Fruit fly (Drosophila melanogaster) whole organism, wandering third instar larva: ENCODE measurements around the gene CG34248.

Experiments
- Abd-B ChIP-seq: fragments of >200 bp; optimal IDR thresholded peaks from 2 replicates; lab custom pipeline; 2017; ENCODE audit warnings: missing biosample characterization, missing genetic modification characterization
- CrebA ChIP-seq: fragments of 200-800 bp; sonication (Bioruptor generic); optimal IDR thresholded peaks from 2 replicates; lab custom pipeline; 2016; ENCODE audit warnings: missing biosample characterization, mild to moderate bottlenecking, missing genetic modification characterization, borderline replicate concordance
- Dfd ChIP-seq: fragments of >200 bp; optimal IDR thresholded peaks from 2 replicates; lab custom pipeline; 2017; ENCODE audit warnings: missing biosample characterization, missing genetic modification characterization
- Dif ChIP-seq: fragments of 200-275, 200-300 bp; sonication (Bioruptor generic); optimal IDR thresholded peaks from 2 replicates; lab custom pipeline; 2018; ENCODE audit warnings: missing biosample characterization, missing genetic modification characterization; ENCODE audit not compliant: partially characterized antibody
- GATAd ChIP-seq: sonication (Bioruptor generic); optimal IDR thresholded peaks from 2 replicates; lab custom pipeline; 2016; ENCODE audit warnings: missing biosample characterization, missing genetic modification characterization
- HLH106 ChIP-seq: fragments of 200-800 bp; optimal IDR thresholded peaks from 3 replicates; lab custom pipeline; 2019; ENCODE audit warnings: missing biosample characterization, mild to moderate bottlenecking, missing genetic modification characterization, moderate library complexity
- Hnf4 ChIP-seq: fragments of 200-800 bp; sonication (Bioruptor generic); optimal IDR thresholded peaks from 2 replicates; lab custom pipeline; 2016; ENCODE audit warnings: missing biosample characterization, mild to moderate bottlenecking, missing genetic modification characterization
- Hr78 ChIP-seq: fragments of >200 bp; optimal IDR thresholded peaks from 2 replicates; lab custom pipeline; 2017; ENCODE audit warnings: missing biosample characterization, missing genetic modification characterization
- Hr83 ChIP-seq: fragments of 200-300 bp; sonication (Bioruptor generic); optimal IDR thresholded peaks from 2 replicates; lab custom pipeline; 2016; ENCODE audit warnings: missing biosample characterization, mild to moderate bottlenecking, missing genetic modification characterization, moderate library complexity; ENCODE audit not compliant: poor library complexity, severe bottlenecking
- Jra ChIP-seq: sonication (Bioruptor generic); optimal IDR thresholded peaks from 2 replicates; lab custom pipeline; 2016; ENCODE audit warnings: missing biosample characterization, missing genetic modification characterization
- Mio ChIP-seq: sonication (Bioruptor generic); optimal IDR thresholded peaks from 2 replicates; lab custom pipeline; 2016; ENCODE audit warnings: missing biosample characterization, missing genetic modification characterization
- Rel ChIP-seq, 2 experiments: fragments of 200-800 bp; sonication (Bioruptor generic) in 1 of 2; optimal IDR thresholded peaks; 2 replicates in 1 of 2; 3 replicates in 1 of 2; lab custom pipeline; 2016 to 2019; ENCODE audit warnings: mild to moderate bottlenecking in 2 of 2, missing biosample characterization in 2 of 2, missing genetic modification characterization in 2 of 2, moderate library complexity in 1 of 2
- Sp1 ChIP-seq: fragments of 200-800 bp; sonication (Bioruptor generic); optimal IDR thresholded peaks from 3 replicates; lab custom pipeline; 2019; ENCODE audit warnings: missing biosample characterization, mild to moderate bottlenecking, missing genetic modification characterization, moderate library complexity
- Vsx2 ChIP-seq: fragments of 200-300, 225-300 bp; sonication (Bioruptor generic); optimal IDR thresholded peaks from 2 replicates; lab custom pipeline; 2018; ENCODE audit warnings: missing biosample characterization, missing genetic modification characterization; ENCODE audit not compliant: partially characterized antibody
- br ChIP-seq: fragments of 200-800 bp; sonication (Bioruptor generic); optimal IDR thresholded peaks from 2 replicates; lab custom pipeline; 2016; ENCODE audit warnings: missing biosample characterization, missing genetic modification characterization
- dl ChIP-seq, 2 experiments: fragments of 175-275, 200-275 bp in 1 of 2; fragments of 200-275 bp in 1 of 2; sonication (Bioruptor generic); optimal IDR thresholded peaks; lab custom pipeline; 2018; ENCODE audit warnings: mild to moderate bottlenecking in 2 of 2, missing biosample characterization in 2 of 2, missing genetic modification characterization in 2 of 2, moderate library complexity in 2 of 2; ENCODE audit not compliant: partially characterized antibody in 2 of 2, insufficient read depth in 1 of 2
- dmrt93B ChIP-seq: fragments of 200-800 bp; sonication (Bioruptor generic); optimal IDR thresholded peaks from 2 replicates; lab custom pipeline; 2018; ENCODE audit warnings: missing biosample characterization, mild to moderate bottlenecking, missing genetic modification characterization
- dsf ChIP-seq: sonication (Bioruptor generic); optimal IDR thresholded peaks from 2 replicates; lab custom pipeline; 2016; ENCODE audit warnings: missing biosample characterization, missing genetic modification characterization, borderline replicate concordance
- ey ChIP-seq: fragments of 200-800 bp; sonication (Bioruptor generic); optimal IDR thresholded peaks from 2 replicates; lab custom pipeline; 2016; ENCODE audit warnings: missing biosample characterization, missing genetic modification characterization
- foxo ChIP-seq, 2 experiments: fragments of 200-800 bp; sonication (Bioruptor generic); optimal IDR thresholded peaks; 2 replicates in 1 of 2; 3 replicates in 1 of 2; lab custom pipeline; 2016 to 2017; ENCODE audit warnings: missing biosample characterization in 2 of 2, missing genetic modification characterization in 2 of 2
- fru ChIP-seq: fragments of 200-800 bp; sonication (Bioruptor generic); optimal IDR thresholded peaks from 3 replicates; lab custom pipeline; 2016; ENCODE audit warnings: missing biosample characterization, mild to moderate bottlenecking, missing genetic modification characterization
- h ChIP-seq: fragments of 200-800 bp; sonication (Bioruptor generic); optimal IDR thresholded peaks from 3 replicates; lab custom pipeline; 2016; ENCODE audit warnings: missing biosample characterization, mild to moderate bottlenecking, missing genetic modification characterization
- jim ChIP-seq: fragments of 175-275, 200-325 bp; sonication (Bioruptor generic); optimal IDR thresholded peaks from 2 replicates; lab custom pipeline; 2016; ENCODE audit warnings: missing biosample characterization, mild to moderate bottlenecking, missing genetic modification characterization
- lola ChIP-seq: fragments of >200 bp; optimal IDR thresholded peaks from 2 replicates; lab custom pipeline; 2017; ENCODE audit warnings: missing biosample characterization, missing genetic modification characterization
- pan ChIP-seq: fragments of >200 bp; optimal IDR thresholded peaks from 2 replicates; lab custom pipeline; 2017
- rgr ChIP-seq: fragments of 200-800 bp; sonication (Bioruptor generic); optimal IDR thresholded peaks from 3 replicates; lab custom pipeline; 2016; ENCODE audit warnings: missing biosample characterization, mild to moderate bottlenecking, missing genetic modification characterization
- sage ChIP-seq: fragments of 200-800 bp; sonication (Bioruptor generic); optimal IDR thresholded peaks from 2 replicates; lab custom pipeline; 2016; ENCODE audit warnings: missing biosample characterization, mild to moderate bottlenecking, missing genetic modification characterization
- sv ChIP-seq: fragments of 200-800 bp; sonication (Bioruptor generic); optimal IDR thresholded peaks from 3 replicates; lab custom pipeline; 2016; ENCODE audit warnings: missing biosample characterization, missing genetic modification characterization
- usp ChIP-seq: fragments of >200 bp; optimal IDR thresholded peaks from 2 replicates; lab custom pipeline; 2017; ENCODE audit warnings: missing biosample characterization, missing genetic modification characterization
- woc ChIP-seq: sonication (Bioruptor generic); optimal IDR thresholded peaks from 2 replicates; lab custom pipeline; 2016; ENCODE audit warnings: missing biosample characterization, mild to moderate bottlenecking, missing genetic modification characterization

Gene CG34248

dm6 chr3L:16265000-16265399 lies 5.7 kb downstream of the CG34248 start, which contains the start of the genes CG13051 and CG13069:
CG13051 (minus strand) TSS chr3L:16265100.
CG13069 (plus strand) TSS chr3L:16265385.
- no peak for TF ChIP-seq rgr (GFP tag; lab: Kevin White, UChicago)
- no peak for TF ChIP-seq ey (GFP tag; lab: Kevin White, UChicago)
- no peak for TF ChIP-seq usp
- no peak for TF ChIP-seq dl (GFP tag; optimal IDR thresholded peaks at IDR 0.05; lab: Kevin White, UChicago; ENCODE audit: insufficient read depth in 1 of 2, partially characterized antibody in 2 of 2)
- no peak for TF ChIP-seq Mio (GFP tag; lab: Kevin White, UChicago)
- no peak for TF ChIP-seq Hnf4
- no peak for TF ChIP-seq pan (lab: Kevin White, UChicago)
- TF ChIP-seq Hr78 (GFP tag; lab: Kevin White, UChicago): no peak
- TF ChIP-seq br (GFP tag; lab: Kevin White, UChicago): no peak

DNA sequence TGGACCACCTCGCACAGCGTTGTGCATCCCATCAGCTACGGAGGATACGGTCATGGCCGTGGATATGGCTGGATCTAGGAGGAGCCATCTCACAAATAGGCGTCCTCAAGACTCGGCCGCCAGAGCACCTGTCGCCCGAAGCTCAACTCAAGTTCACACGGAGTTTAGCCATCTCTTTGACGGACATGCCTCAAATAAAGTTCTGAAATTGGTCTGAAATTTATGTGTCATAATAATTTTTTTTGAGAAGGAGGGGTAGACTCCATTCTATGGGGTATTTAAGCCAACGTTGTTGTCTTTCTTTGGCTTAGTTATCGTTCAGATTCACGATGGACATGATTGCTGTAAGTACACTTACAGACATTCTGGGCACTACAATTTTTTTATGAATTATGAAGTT lies 7.7 kb downstream of the CG34248 start, which contains the start of gene CG13070:
Gene CG13070 (plus strand): TSS at position 301 of the 400 bp plus-strand sequence.
- TF ChIP-seq dmrt93B (GFP tag; lab: Kevin White, UChicago) (no peak), Dfd (GFP tag; lab: Kevin White, UChicago) (no peak), dl (GFP tag; optimal IDR thresholded peaks at IDR 0.05; lab: Kevin White, UChicago; ENCODE audit: insufficient read depth in 1 of 2, partially characterized antibody in 2 of 2) (no peak), br (GFP tag; lab: Kevin White, UChicago) (no peak), Mio (GFP tag; lab: Kevin White, UChicago) (no peak), HLH106 (tag; lab: Kevin White, UChicago) (no peak), jim (GFP tag; lab: Kevin White, UChicago) (no peak), lola (GFP tag; lab: Kevin White, UChicago) (no peak), rgr (GFP tag; lab: Kevin White, UChicago) (no peak), h (GFP tag; lab: Kevin White, UChicago) (no peak), Vsx2 (GFP tag; lab: Kevin White, UChicago) (no peak), Rel (GFP tag; optimal IDR thresholded peaks at IDR 0.05; lab: Kevin White, UChicago) (no peak), Rel (tag; optimal IDR thresholded peaks at IDR 0.05; lab: Kevin White, UChicago) (no peak), ey (GFP tag; lab: Kevin White, UChicago) (no peak)

- TF ChIP-seq GATAd: no peak
- no peak for TF ChIP-seq usp
- TF ChIP-seq HLH106 (tag; lab: Kevin White, UChicago): no peak
- TF ChIP-seq woc: no peak
- TF ChIP-seq fru (GFP tag; lab: Kevin White, UChicago): no peak
- no peak for TF ChIP-seq jim (GFP tag; lab: Kevin White, UChicago)
- TF ChIP-seq sage (GFP tag; lab: Kevin White, UChicago): no peak
- no peak for TF ChIP-seq Hnf4
- TF ChIP-seq h (GFP tag; lab: Kevin White, UChicago): no peak
- TF ChIP-seq Mio (GFP tag; lab: Kevin White, UChicago): no peak
- TF ChIP-seq Hr83: no peak
- TF ChIP-seq Vsx2 (GFP tag; lab: Kevin White, UChicago): no peak
- no peak for TF ChIP-seq CrebA (GFP tag; lab: Kevin White, UChicago)
- TF ChIP-seq Abd-B: no peak
- no peak for TF ChIP-seq Sp1 (GFP tag; lab: Kevin White, UChicago)
- no peak for TF ChIP-seq pan (lab: Kevin White, UChicago)
- no peak for TF ChIP-seq Jra
- no peak for TF ChIP-seq foxo (GFP tag; optimal IDR thresholded peaks at IDR 0.05; lab: Kevin White, UChicago)
- no peak for TF ChIP-seq sv
- TF ChIP-seq Dif (GFP tag; lab: Kevin White, UChicago): no peak
Measured at dm6 chr3L:16262440-16262839, 8.3 kb downstream of the CG34248 start, which contains the start of gene CG13071. CG13071 (plus strand) TSS chr3L:16262740.

dm6 chr3L:16261505-16261904 lies 9.2 kb downstream of the CG34248 start, which contains the start of gene CG34247:
CG34247 (minus strand) TSS chr3L:16261605.
- TF ChIP-seq GATAd (no peak), dsf (GFP tag; lab: Kevin White, UChicago) (no peak), rgr (GFP tag; lab: Kevin White, UChicago) (no peak), ey (GFP tag; lab: Kevin White, UChicago) (no peak), foxo (GFP tag; optimal IDR thresholded peaks at IDR 0.05; lab: Kevin White, UChicago) (no peak), fru (GFP tag; lab: Kevin White, UChicago) (no peak), dmrt93B (GFP tag; lab: Kevin White, UChicago) (no peak)
